Fruit fly (Drosophila melanogaster) whole organism, embryonic: ENCODE measurements around the gene TfIIA-S.

ENCODE experiments used
- Abd-B ChIP-seq: fragments of 200-800 bp; sonication (Bioruptor generic); optimal IDR thresholded peaks from 2 replicates; lab custom pipeline; 2018; ENCODE audit warnings: missing biosample characterization, mild to moderate bottlenecking, missing genetic modification characterization, moderate library complexity
- Ada2b ChIP-seq: fragments of 200-800 bp; sonication (Bioruptor generic); IDR thresholded peaks from 2 replicates; pipeline ENCODE4 v1.3.6; 2022; ENCODE audit warnings: missing biosample characterization, missing genetic modification characterization
- CG10979 ChIP-seq: fragments of 200-800 bp; sonication (Bioruptor generic); optimal IDR thresholded peaks from 2 replicates; lab custom pipeline; 2018; ENCODE audit warnings: missing biosample characterization, mild to moderate bottlenecking, missing genetic modification characterization, moderate library complexity
- CG11456 ChIP-seq: fragments of 200-800 bp; sonication (Bioruptor generic); IDR thresholded peaks from 3 replicates; pipeline ENCODE4 v1.3.6; 2022; ENCODE audit warnings: missing biosample characterization, missing genetic modification characterization
- CG11504 ChIP-seq: fragments of 200-800 bp; sonication (Bioruptor generic); optimal IDR thresholded peaks from 3 replicates; lab custom pipeline; 2019; ENCODE audit warnings: missing biosample characterization, mild to moderate bottlenecking, missing genetic modification characterization, moderate library complexity
- CG14965 ChIP-seq: fragments of 200-800 bp; sonication (Bioruptor generic); optimal IDR thresholded peaks from 2 replicates; lab custom pipeline; 2016; ENCODE audit warnings: missing biosample characterization, missing genetic modification characterization, borderline replicate concordance
- CG15269 ChIP-seq: fragments of 200-800 bp; sonication (Bioruptor generic); optimal IDR thresholded peaks from 2 replicates; lab custom pipeline; 2018; ENCODE audit warnings: missing biosample characterization, mild to moderate bottlenecking, missing genetic modification characterization, moderate library complexity
- CG1647 ChIP-seq: fragments of 200-800 bp; sonication (Bioruptor generic); optimal IDR thresholded peaks from 3 replicates; lab custom pipeline; 2016; ENCODE audit warnings: missing biosample characterization, missing genetic modification characterization
- CG17612 ChIP-seq: fragments of 200-800 bp; sonication (Bioruptor generic); IDR thresholded peaks from 2 replicates; pipeline ENCODE4 v1.3.6; 2022; ENCODE audit warnings: missing biosample characterization, missing genetic modification characterization
- CG31224 ChIP-seq: fragments of 200-800 bp; sonication (Bioruptor generic); IDR thresholded peaks from 2 replicates; pipeline ENCODE4 v1.3.6; 2022; ENCODE audit warnings: missing biosample characterization, missing genetic modification characterization
- CG42726 ChIP-seq: fragments of 200-800 bp; sonication (Bioruptor generic); IDR thresholded peaks from 2 replicates; pipeline ENCODE4 v1.3.6; 2022; ENCODE audit warnings: missing biosample characterization, missing genetic modification characterization; ENCODE audit not compliant: partially characterized antibody
- CG4360 ChIP-seq: fragments of 200-800 bp; sonication (Bioruptor generic); IDR thresholded peaks from 2 replicates; pipeline ENCODE4 v1.3.6; 2022; ENCODE audit warnings: missing biosample characterization, missing genetic modification characterization
- CG7556 ChIP-seq: fragments of 200-800 bp; sonication (Bioruptor generic); optimal IDR thresholded peaks from 2 replicates; lab custom pipeline; 2017; ENCODE audit warnings: missing biosample characterization, mild to moderate bottlenecking, missing genetic modification characterization
- CG8924 ChIP-seq: fragments of 200-800 bp; optimal IDR thresholded peaks from 3 replicates; lab custom pipeline; 2019; ENCODE audit warnings: missing biosample characterization, mild to moderate bottlenecking, missing genetic modification characterization, moderate library complexity
- CG9932 ChIP-seq: fragments of 200-800 bp; sonication (Bioruptor generic); IDR thresholded peaks from 2 replicates; pipeline ENCODE4 v1.3.6; 2022; ENCODE audit warnings: missing biosample characterization, missing genetic modification characterization
- CHES-1-like ChIP-seq: fragments of 200-800 bp; sonication (Bioruptor generic); optimal IDR thresholded peaks from 2 replicates; lab custom pipeline; 2016; ENCODE audit warnings: missing biosample characterization, missing genetic modification characterization
- CrebB ChIP-seq: fragments of 200-800 bp; sonication (Bioruptor generic); optimal IDR thresholded peaks from 3 replicates; lab custom pipeline; 2018; ENCODE audit warnings: missing biosample characterization, mild to moderate bottlenecking, missing genetic modification characterization
- Dfd ChIP-seq, 2 experiments: fragments of >200 bp; optimal IDR thresholded peaks; 2 replicates each; lab custom pipeline; 2017; ENCODE audit warnings: missing biosample characterization in 2 of 2, missing genetic modification characterization in 2 of 2
- Dip3 ChIP-seq: fragments of 200-800 bp; sonication (Bioruptor generic); optimal IDR thresholded peaks from 3 replicates; lab custom pipeline; 2016; ENCODE audit warnings: missing biosample characterization, missing genetic modification characterization
- Dp ChIP-seq: fragments of 200-800 bp; sonication (Bioruptor generic); optimal IDR thresholded peaks from 2 replicates; lab custom pipeline; 2018; ENCODE audit warnings: missing biosample characterization, mild to moderate bottlenecking, missing genetic modification characterization, moderate library complexity
- GATAe ChIP-seq: fragments of 200-800 bp; sonication (Bioruptor generic); conservative IDR thresholded peaks from 2 replicates; pipeline ENCODE4 v1.3.6; 2022; ENCODE audit warnings: missing biosample characterization, missing genetic modification characterization
- HLH3B ChIP-seq: fragments of 200-800 bp; sonication (Bioruptor generic); IDR thresholded peaks from 2 replicates; pipeline ENCODE4 v1.3.6; 2022; ENCODE audit warnings: missing biosample characterization, missing genetic modification characterization
- Med ChIP-seq: fragments of 200-800 bp; sonication (Bioruptor generic); peaks from one replicate; lab custom pipeline; 2016; ENCODE audit warnings: missing biosample characterization, missing genetic modification characterization, mild to moderate bottlenecking, inconsistent platforms, moderate library complexity
- Nf-YA ChIP-seq: fragments of 200-800 bp; sonication (Bioruptor generic); IDR thresholded peaks from 2 replicates; pipeline ENCODE4 v1.3.6; 2022; ENCODE audit warnings: missing biosample characterization, missing genetic modification characterization
- Nf-YC ChIP-seq: fragments of 200-800 bp; optimal IDR thresholded peaks from 3 replicates; lab custom pipeline; 2019; ENCODE audit warnings: missing biosample characterization, mild to moderate bottlenecking, missing genetic modification characterization, moderate library complexity
- Pdp1 ChIP-seq, 2 experiments: fragments of 200-800 bp; sonication (Bioruptor generic); optimal IDR thresholded peaks; 3 replicates each; lab custom pipeline; 2016; ENCODE audit warnings: missing biosample characterization in 2 of 2, missing genetic modification characterization in 2 of 2, mild to moderate bottlenecking in 1 of 2, moderate library complexity in 1 of 2
- Ptx1 ChIP-seq: fragments of 200-800 bp; sonication (Bioruptor generic); IDR thresholded peaks from 2 replicates; pipeline ENCODE4 v1.3.6; 2022; ENCODE audit warnings: missing biosample characterization, missing genetic modification characterization
- Sox102F ChIP-seq: fragments of 200-800 bp; sonication (Bioruptor generic); optimal IDR thresholded peaks from 2 replicates; lab custom pipeline; 2018; ENCODE audit warnings: missing biosample characterization, mild to moderate bottlenecking, missing genetic modification characterization, moderate library complexity
- Xrp1 ChIP-seq: fragments of 200-800 bp; sonication (Bioruptor generic); IDR thresholded peaks from 2 replicates; pipeline ENCODE4 v1.3.6; 2022; ENCODE audit warnings: missing biosample characterization, missing genetic modification characterization
- bowl ChIP-seq: fragments of 200-800 bp; sonication (Bioruptor generic); IDR thresholded peaks from 2 replicates; pipeline ENCODE4 v1.3.6; 2022; ENCODE audit warnings: missing biosample characterization, missing genetic modification characterization
- bsh ChIP-seq, 2 experiments: fragments of 200-800 bp; sonication (Bioruptor generic); optimal IDR thresholded peaks; 2 replicates each; lab custom pipeline; 2017 to 2018; ENCODE audit warnings: mild to moderate bottlenecking in 2 of 2, missing biosample characterization in 2 of 2, missing genetic modification characterization in 2 of 2, moderate library complexity in 1 of 2
- ci ChIP-seq: fragments of 200-800 bp; sonication (Bioruptor generic); IDR thresholded peaks from 3 replicates; pipeline ENCODE4 v1.3.6; 2022; ENCODE audit warnings: missing biosample characterization, missing genetic modification characterization
- crol ChIP-seq: fragments of 200-800 bp; sonication (Bioruptor generic); IDR thresholded peaks from 2 replicates; pipeline ENCODE4 v1.3.6; 2022; ENCODE audit warnings: missing biosample characterization, missing genetic modification characterization
- dan ChIP-seq: fragments of 200-800 bp; sonication (Bioruptor generic); IDR thresholded peaks from 2 replicates; pipeline ENCODE4 v1.3.6; 2022; ENCODE audit warnings: missing biosample characterization, missing genetic modification characterization
- dati ChIP-seq: fragments of 200-800 bp; sonication (Bioruptor generic); IDR thresholded peaks from 2 replicates; pipeline ENCODE4 v1.3.6; 2022; ENCODE audit warnings: missing biosample characterization, missing genetic modification characterization
- dysf ChIP-seq: fragments of 200-800 bp; sonication (Bioruptor generic); IDR thresholded peaks from 3 replicates; pipeline ENCODE4 v1.3.6; 2022; ENCODE audit warnings: missing biosample characterization, missing genetic modification characterization
- esg ChIP-seq: fragments of 200-800 bp; sonication (Bioruptor generic); conservative IDR thresholded peaks from 2 replicates; pipeline ENCODE4 v1.3.6; 2022; ENCODE audit warnings: missing biosample characterization, missing genetic modification characterization
- exex ChIP-seq: fragments of 200-800 bp; sonication (Bioruptor generic); optimal IDR thresholded peaks from 4 replicates; lab custom pipeline; 2018; ENCODE audit warnings: missing biosample characterization, mild to moderate bottlenecking, missing genetic modification characterization, moderate library complexity
- fru ChIP-seq: fragments of >200 bp; optimal IDR thresholded peaks from 2 replicates; lab custom pipeline; 2017
- gce ChIP-seq: fragments of 200-800 bp; sonication (Bioruptor generic); IDR thresholded peaks from 3 replicates; pipeline ENCODE4 v1.3.6; 2022; ENCODE audit warnings: missing biosample characterization, missing genetic modification characterization
- hkb ChIP-seq, 2 experiments: fragments of 200-800 bp in 1 of 2; fragments of >200 bp in 1 of 2; sonication (Bioruptor generic) in 1 of 2; IDR thresholded peaks in 1 of 2; optimal IDR thresholded peaks in 1 of 2; 2 replicates each; pipeline versions ENCODE4 v1.3.6 to Lab custom; 2017 to 2022; ENCODE audit warnings: missing biosample characterization in 1 of 2, missing genetic modification characterization in 1 of 2
- oc ChIP-seq: fragments of 200-800 bp; sonication (Bioruptor generic); optimal IDR thresholded peaks from 2 replicates; lab custom pipeline; 2018; ENCODE audit warnings: missing biosample characterization, mild to moderate bottlenecking, missing genetic modification characterization, moderate library complexity
- prd ChIP-seq, 3 experiments: fragments of >200 bp in 2 of 3; fragments of 200-800 bp in 1 of 3; sonication (Bioruptor generic) in 1 of 3; optimal IDR thresholded peaks in 2 of 3; IDR thresholded peaks in 1 of 3; 2 replicates in 2 of 3; 3 replicates in 1 of 3; pipeline versions ENCODE4 v1.3.6 to Lab custom; 2017 to 2022; ENCODE audit warnings: missing biosample characterization in 1 of 3, missing genetic modification characterization in 1 of 3
- row ChIP-seq: fragments of 200-800 bp; sonication (Bioruptor generic); IDR thresholded peaks from 3 replicates; pipeline ENCODE4 v1.3.6; 2022; ENCODE audit warnings: missing biosample characterization, missing genetic modification characterization
- seq ChIP-seq: fragments of 200-800 bp; sonication (Bioruptor generic); IDR thresholded peaks from 2 replicates; pipeline ENCODE4 v1.3.6; 2022; ENCODE audit warnings: missing biosample characterization, missing genetic modification characterization
- slp2 ChIP-seq: fragments of 200-800 bp; sonication (Bioruptor generic); optimal IDR thresholded peaks from 2 replicates; lab custom pipeline; 2016; ENCODE audit warnings: missing biosample characterization, missing genetic modification characterization
- sob ChIP-seq: fragments of 200-800 bp; sonication (Bioruptor generic); IDR thresholded peaks from 2 replicates; pipeline ENCODE4 v1.3.6; 2022; ENCODE audit warnings: missing biosample characterization, missing genetic modification characterization
- sr ChIP-seq: fragments of 200-800 bp; sonication (Bioruptor generic); IDR thresholded peaks from 3 replicates; pipeline ENCODE4 v1.3.6; 2022; ENCODE audit warnings: missing biosample characterization, missing genetic modification characterization
- tgo ChIP-seq: fragments of 200-800 bp; sonication (Bioruptor generic); IDR thresholded peaks from 3 replicates; pipeline ENCODE4 v1.3.6; 2022; ENCODE audit warnings: missing biosample characterization, missing genetic modification characterization
- vvl ChIP-seq: fragments of 200-800 bp; sonication (Bioruptor generic); IDR thresholded peaks from 2 replicates; pipeline ENCODE4 v1.3.6; 2022; ENCODE audit warnings: missing biosample characterization, missing genetic modification characterization
- zen ChIP-seq: fragments of 200-800 bp; sonication (Bioruptor generic); optimal IDR thresholded peaks from 3 replicates; lab custom pipeline; 2018; ENCODE audit warnings: missing biosample characterization, mild to moderate bottlenecking, missing genetic modification characterization, moderate library complexity
- zfh2 ChIP-seq: fragments of 200-800 bp; sonication (Bioruptor generic); optimal IDR thresholded peaks from 2 replicates; lab custom pipeline; 2016; ENCODE audit warnings: missing biosample characterization, missing genetic modification characterization

TfIIA-S gene

DNA sequence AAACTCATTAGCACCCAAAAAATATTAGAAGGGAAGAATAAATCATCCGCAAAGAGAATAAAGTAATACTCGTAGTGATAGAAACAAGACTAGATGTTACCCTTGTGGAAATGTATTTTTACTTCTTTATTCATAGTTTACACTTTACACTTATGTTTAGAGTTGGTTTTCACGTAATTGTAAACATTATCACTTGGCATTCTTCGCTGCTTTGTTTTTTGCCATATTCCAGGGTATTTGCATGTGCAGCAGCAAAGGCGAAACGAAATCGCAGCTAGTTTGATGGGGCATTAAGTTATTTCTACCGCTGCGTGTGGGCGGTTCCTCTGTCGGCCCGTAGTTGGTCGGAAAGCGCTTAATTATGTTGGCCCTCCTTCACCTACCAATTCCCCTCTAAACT, 19.1 kb downstream of the TfIIA-S start (continued):
- TF ChIP-seq ci (GFP tag; lab: Robert Waterston, UW) = 0 out of 3 replicates have a peak, but pooled peaks have one; percentile 21
- peak; percentile 31; the same call in 1 of the 2 replicates for TF ChIP-seq crol
- TF ChIP-seq CG11456 (GFP tag; lab: Robert Waterston, UW) = 0 out of 3 replicates have a peak, but pooled peaks have one; percentile 38
- peak; percentile 34 for TF ChIP-seq Med (GFP tag; lab: Kevin White, UChicago)
- TF ChIP-seq Nf-YA (GFP tag; lab: Robert Waterston, UW) = 0 out of 2 replicates have a peak, but pooled peaks have one; percentile 42
- TF ChIP-seq zen = no peak
- TF ChIP-seq GATAe (GFP tag; lab: Robert Waterston, UW) = no peak
- TF ChIP-seq CG15269 = no peak
- TF ChIP-seq dysf (GFP tag; lab: Robert Waterston, UW) = 0 out of 3 replicates have a peak, but pooled peaks have one; percentile 26
- no peak for TF ChIP-seq CG31224
- TF ChIP-seq row = peak; percentile 50
- TF ChIP-seq slp2 = no peak
- TF ChIP-seq esg (GFP tag; lab: Robert Waterston, UW) = peak; percentile 14; the same call in 1 of the 2 replicates
- no peak for TF ChIP-seq hkb (optimal IDR thresholded peaks at IDR 0.05; lab: Kevin White, UChicago)
- 0 out of 2 replicates have a peak, but pooled peaks have one; percentile 10 for TF ChIP-seq hkb (GFP tag; IDR thresholded peaks at IDR 0.05; lab: Robert Waterston, UW)
- peak; percentile 18 for TF ChIP-seq CG11504 (tag; lab: Kevin White, UChicago)
- TF ChIP-seq Xrp1 (GFP tag; lab: Robert Waterston, UW) = peak; percentile 36; the same call in 1 of the 2 replicates
- peak; percentile 49; the same call in 1 of the 2 replicates for TF ChIP-seq sob (GFP tag; lab: Robert Waterston, UW)
- no peak for TF ChIP-seq Nf-YC (tag; lab: Kevin White, UChicago)
- TF ChIP-seq Dp = no peak
- no peak for TF ChIP-seq prd (optimal IDR thresholded peaks at IDR 0.05; lab: Kevin White, UChicago)
- peak; percentile 30; the same call in 1 of the 3 replicates for TF ChIP-seq prd (GFP tag; IDR thresholded peaks at IDR 0.05; lab: Robert Waterston, UW)
- peak; percentile 39; the same call in 1 of the 2 replicates for TF ChIP-seq Ada2b (GFP tag; lab: Robert Waterston, UW)
- peak; percentile 37; the same call in 1 of the 2 replicates for TF ChIP-seq vvl (GFP tag; lab: Robert Waterston, UW)
- no peak; the same call in 2 of the 3 replicates for TF ChIP-seq tgo (GFP tag; lab: Robert Waterston, UW)
- peak; percentile 24; the same call in 1 of the 2 replicates for TF ChIP-seq HLH3B
- no peak for TF ChIP-seq CG7556 (GFP tag; lab: Kevin White, UChicago)
- peak; percentile 85 for TF ChIP-seq sr
- TF ChIP-seq Abd-B = no peak
- no peak for TF ChIP-seq CG1647
- TF ChIP-seq CG9932 (GFP tag; lab: Robert Waterston, UW) = 0 out of 2 replicates have a peak, but pooled peaks have one; percentile 29
- no peak for TF ChIP-seq CG14965
- peak; percentile 19 for TF ChIP-seq Sox102F (GFP tag; lab: Kevin White, UChicago)

DNA sequence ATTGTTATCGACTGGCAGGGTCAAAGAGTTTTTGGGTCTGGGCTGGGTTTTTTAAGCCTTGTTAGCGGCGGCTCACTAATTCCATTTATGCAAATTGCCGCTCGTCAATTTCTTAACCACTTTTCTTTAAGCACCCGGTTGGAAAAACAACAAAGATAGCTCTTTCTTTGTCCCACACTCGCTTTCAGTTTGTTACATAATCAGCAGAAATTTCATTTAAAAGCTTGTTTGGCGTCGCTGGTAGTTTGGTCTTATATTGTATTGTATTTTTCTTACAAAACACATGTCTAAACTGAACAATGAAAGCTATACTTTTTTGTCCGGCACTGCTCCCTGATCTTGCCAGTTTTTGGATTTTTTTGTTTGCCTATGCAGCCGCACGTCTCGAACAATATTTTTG, 20.9 kb downstream of the TfIIA-S start:
- TF ChIP-seq CrebB = no peak
- TF ChIP-seq dan (GFP tag; lab: Robert Waterston, UW) = no peak
- no peak for TF ChIP-seq gce (GFP tag; lab: Robert Waterston, UW)
- no peak for TF ChIP-seq bowl (GFP tag; lab: Robert Waterston, UW)
- TF ChIP-seq Dip3 (GFP tag; lab: Kevin White, UChicago) = no peak
- TF ChIP-seq CHES-1-like = no peak
- no peak for TF ChIP-seq Ptx1 (GFP tag; lab: Robert Waterston, UW)
- peak in 1 of 2 experiments; percentile 92 for TF ChIP-seq Pdp1 (GFP tag; optimal IDR thresholded peaks at IDR 0.05; lab: Kevin White, UChicago)
- TF ChIP-seq CG42726 (GFP tag; lab: Robert Waterston, UW) = no peak
- no peak for TF ChIP-seq CG10979 (tag; lab: Kevin White, UChicago)
- no peak for TF ChIP-seq CG4360
- TF ChIP-seq Dfd (GFP tag; optimal IDR thresholded peaks at IDR 0.05; lab: Kevin White, UChicago) = no peak
- TF ChIP-seq oc (tag; lab: Kevin White, UChicago) = peak; percentile 31
- no peak for TF ChIP-seq bsh (GFP tag; optimal IDR thresholded peaks at IDR 0.05; lab: Kevin White, UChicago)
- no peak for TF ChIP-seq seq (GFP tag; lab: Robert Waterston, UW)
- TF ChIP-seq dati (GFP tag; lab: Robert Waterston, UW) = no peak
- TF ChIP-seq CG17612 (GFP tag; lab: Robert Waterston, UW) = no peak
- TF ChIP-seq fru (lab: Kevin White, UChicago) = no peak
- no peak for TF ChIP-seq exex (tag; lab: Kevin White, UChicago)
- TF ChIP-seq CG8924 (tag; lab: Kevin White, UChicago) = no peak
- TF ChIP-seq zfh2 (GFP tag; lab: Kevin White, UChicago) = no peak
- peak; percentile 46; the same call in 1 of the 2 replicates for TF ChIP-seq vvl (GFP tag; lab: Robert Waterston, UW)
